Worm (Caenorhabditis elegans): ENCODE data around the gene bet-2.

- TF ChIP-seq W03F9.2 (tag; optimal IDR thresholded peaks at IDR 0.05) (no peak), him-1 (tag; optimal IDR thresholded peaks at IDR 0.05) (no peak), dao-5 (tag; optimal IDR thresholded peaks at IDR 0.05) (no peak)
These were observed 49.6 kb downstream of the bet-2 start for ce11 chrX:10618619-10619130.

All from whole organism, L4/young adult.